Worm (Caenorhabditis elegans): ENCODE data around the gene sorf-2.

Gene sorf-2

ce11 chrIII:5294867-5295266 lies 31.6 kb upstream of the sorf-2 start (continued):
- TF ChIP-seq F57C9.4 (tag; optimal IDR thresholded peaks at IDR 0.05): peak; percentile 81
- TF ChIP-seq K11D2.4 (GFP tag; IDR thresholded peaks at IDR 0.05): no peak
- no peak for TF ChIP-seq lsy-27 (tag; optimal IDR thresholded peaks at IDR 0.05; ENCODE audit: borderline replicate concordance, insufficient read depth)
- peak; percentile 83 for TF ChIP-seq zim-3 (tag; optimal IDR thresholded peaks at IDR 0.05)
- no peak for TF ChIP-seq Y95B8A.8 (GFP tag; IDR thresholded peaks at IDR 0.05)
- TF ChIP-seq dpff-1 (tag; optimal IDR thresholded peaks at IDR 0.05): no peak
- TF ChIP-seq F39B2.1 (GFP tag; IDR thresholded peaks at IDR 0.05): no peak
- TF ChIP-seq lin-40 (tag; optimal IDR thresholded peaks at IDR 0.05): peak; percentile 38
- TF ChIP-seq mes-4 (tag; optimal IDR thresholded peaks at IDR 0.05): peak; percentile 42
- TF ChIP-seq hlh-12 (tag; optimal IDR thresholded peaks at IDR 0.05): peak; percentile 22
- TF ChIP-seq nhr-120 (GFP tag; IDR thresholded peaks at IDR 0.05): no peak
- TF ChIP-seq Y53F4B.3 (GFP tag; IDR thresholded peaks at IDR 0.05): no peak
- no peak for TF ChIP-seq Y67H2A.10 (GFP tag; conservative IDR thresholded peaks at IDR 0.05)
- peak; percentile 59 for TF ChIP-seq madf-10 (tag; optimal IDR thresholded peaks at IDR 0.05)
- TF ChIP-seq F22D6.2 (tag; optimal IDR thresholded peaks at IDR 0.05): no peak
- TF ChIP-seq F23B12.7 (tag; optimal IDR thresholded peaks at IDR 0.05; ENCODE audit: insufficient read depth): peak; percentile 81
- TF ChIP-seq dpl-1 (GFP tag; optimal IDR thresholded peaks at IDR 0.05): peak; percentile 28
- TF ChIP-seq athp-1 (tag; optimal IDR thresholded peaks at IDR 0.05): peak; percentile 79
- TF ChIP-seq him-1 (tag; optimal IDR thresholded peaks at IDR 0.05): peak; percentile 70
- no peak for TF ChIP-seq attf-6 (GFP tag; IDR thresholded peaks at IDR 0.05)
- TF ChIP-seq ztf-18 (tag; optimal IDR thresholded peaks at IDR 0.05): peak; percentile 76
- no peak for TF ChIP-seq zfh-2 (GFP tag; conservative IDR thresholded peaks at IDR 0.05)
- TF ChIP-seq F52B5.7 (tag; optimal IDR thresholded peaks at IDR 0.05): peak; percentile 82
- no peak for TF ChIP-seq B0336.3 (GFP tag; IDR thresholded peaks at IDR 0.05)
- peak; percentile 40 to 65 for TF ChIP-seq let-607 (tag; optimal IDR thresholded peaks at IDR 0.05)
- peak; percentile 66 for TF ChIP-seq ceh-100 (GFP tag; IDR thresholded peaks at IDR 0.05)
- TF ChIP-seq lin-54 (GFP tag; optimal IDR thresholded peaks at IDR 0.05): no peak
- TF ChIP-seq tbp1 (GFP tag; optimal IDR thresholded peaks at IDR 0.05): peak; percentile 99
- TF ChIP-seq ceh-91 (GFP tag; IDR thresholded peaks at IDR 0.05): 0 out of 2 replicates have a peak, but pooled peaks have one; percentile 18
- TF ChIP-seq ama-1 (optimal IDR thresholded peaks at IDR 0.05): no peak
- TF ChIP-seq ama-1 (GFP tag; optimal IDR thresholded peaks at IDR 0.05): peak; percentile 44 to 86

ce11 chrIII:5301786-5302268 lies 24.6 kb upstream of the sorf-2 start, which contains the start of the genes T15B12.2 and F52C9.5:
Gene T15B12.2 (minus strand): TSS chrIII:5301886.
Gene F52C9.5 (plus strand): TSS chrIII:5302218.
- TF ChIP-seq F49E8.2 (tag; optimal IDR thresholded peaks at IDR 0.05; ENCODE audit: insufficient read depth): no peak
- no peak for TF ChIP-seq attf-3 (GFP tag; conservative IDR thresholded peaks at IDR 0.05)
- TF ChIP-seq repo-1 (tag; optimal IDR thresholded peaks at IDR 0.05): no peak
- no peak for TF ChIP-seq dpl-1 (GFP tag; optimal IDR thresholded peaks at IDR 0.05)
- TF ChIP-seq lin-54 (GFP tag; optimal IDR thresholded peaks at IDR 0.05): no peak

- TF ChIP-seq hrde-1 (tag; optimal IDR thresholded peaks at IDR 0.05; ENCODE audit: borderline replicate concordance): no peak
- no peak for TF ChIP-seq lir-1 (GFP tag; conservative IDR thresholded peaks at IDR 0.05)
- no peak for TF ChIP-seq ceh-79 (tag; optimal IDR thresholded peaks at IDR 0.05)
- no peak for TF ChIP-seq hlh-26 (GFP tag; conservative IDR thresholded peaks at IDR 0.05)
Measured at ce11 chrIII:5304044-5304443, 22.4 kb upstream of the sorf-2 start.
